Worm (Caenorhabditis elegans): ENCODE measurements around the gene fbxb-1.

Gene fbxb-1

DNA sequence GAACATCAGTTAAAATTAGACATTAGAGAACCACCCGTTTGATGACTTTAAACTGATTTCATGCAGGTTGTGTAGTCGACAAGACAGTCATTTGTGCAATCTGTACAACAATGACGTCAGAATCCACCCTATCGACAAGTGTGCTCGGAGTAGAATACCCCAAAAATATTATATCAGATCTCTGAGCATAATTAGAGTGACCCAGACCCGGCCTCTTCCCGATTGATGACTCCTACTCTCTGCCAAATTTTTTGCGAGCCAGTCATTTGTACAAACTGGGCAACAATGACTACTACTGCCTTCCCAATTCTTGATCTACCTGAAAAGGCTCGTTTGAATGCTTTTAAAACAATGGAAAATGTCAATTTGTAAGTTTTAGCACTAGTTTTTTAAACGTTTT, at the start of gene fbxb-1, which contains the start of gene fbxb-115:
fbxb-1 (plus strand) TSS at position 226 of the 400 bp plus-strand sequence.
fbxb-115 (minus strand) TSS at position 101 of the 400 bp plus-strand sequence.
- TF ChIP-seq unc-62 (GFP tag; optimal IDR thresholded peaks at IDR 0.05), result no peak

DNA sequence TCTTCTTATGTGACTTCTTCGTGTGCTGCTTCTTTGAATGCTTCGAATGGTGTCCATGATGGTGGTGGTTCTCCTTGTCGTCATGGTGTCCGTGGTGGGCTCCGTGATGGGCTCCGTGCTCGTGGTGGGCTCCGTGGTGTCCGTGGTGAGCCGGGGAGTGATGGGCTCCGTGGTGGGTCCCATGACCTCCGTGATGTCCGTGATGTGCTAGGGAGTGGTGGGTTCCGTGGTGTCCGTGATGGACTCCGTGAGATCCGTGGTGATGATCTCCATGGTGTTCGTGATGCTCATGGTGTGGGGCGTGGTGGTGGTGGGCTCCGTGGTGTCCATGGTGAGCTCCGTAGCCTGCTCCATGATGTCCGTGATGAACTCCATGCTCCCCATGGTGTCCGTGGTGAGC, 39.0 kb upstream of the fbxb-1 start:
- TF ChIP-seq unc-62 (GFP tag; optimal IDR thresholded peaks at IDR 0.05), result no peak

DNA sequence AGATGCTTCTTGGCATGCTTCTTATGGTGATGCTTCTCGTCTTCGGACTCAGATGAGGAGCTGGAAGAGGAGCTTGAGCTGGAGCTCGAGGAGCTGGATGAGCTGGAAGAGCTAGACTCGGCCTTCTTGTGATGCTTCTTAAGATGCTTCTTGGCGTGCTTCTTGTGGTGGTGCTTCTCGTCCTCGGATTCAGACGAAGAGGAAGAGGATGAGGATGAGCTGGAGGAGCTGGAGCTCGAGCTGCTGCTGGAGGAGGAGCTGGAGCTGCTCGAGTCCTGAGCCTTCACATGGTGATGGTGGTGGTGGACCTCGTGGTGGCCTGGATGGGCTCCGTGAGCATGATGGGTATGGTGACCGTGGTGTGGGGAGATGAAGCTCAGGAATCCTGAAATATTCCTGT, 37.4 kb upstream of the fbxb-1 start:
- no peak for TF ChIP-seq unc-62 (GFP tag; optimal IDR thresholded peaks at IDR 0.05)

DNA sequence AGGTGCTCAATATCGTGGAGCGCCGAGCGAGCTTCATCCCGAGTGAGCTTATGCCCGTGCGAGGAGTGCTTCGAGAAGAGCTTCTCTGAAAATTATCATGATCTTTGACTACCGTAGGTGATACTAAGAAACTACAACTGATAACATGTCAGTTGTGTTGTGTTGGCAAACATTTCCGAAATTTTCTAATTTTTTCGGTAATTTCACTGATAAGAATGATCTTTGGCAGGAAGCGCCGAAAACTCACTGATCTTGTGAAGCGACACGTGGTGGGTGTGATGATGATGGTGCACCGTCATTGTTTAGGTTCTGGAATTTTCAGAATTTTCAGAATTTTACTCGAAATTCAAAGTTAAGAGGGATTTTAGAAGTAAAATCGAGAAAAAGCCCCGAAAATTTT, 36.9 kb upstream of the fbxb-1 start, which contains the start of gene Y39B6A.1:
Y39B6A.1 (minus strand) TSS at position 309 of the 400 bp plus-strand sequence.
- no peak for TF ChIP-seq unc-62 (GFP tag; optimal IDR thresholded peaks at IDR 0.05)

DNA sequence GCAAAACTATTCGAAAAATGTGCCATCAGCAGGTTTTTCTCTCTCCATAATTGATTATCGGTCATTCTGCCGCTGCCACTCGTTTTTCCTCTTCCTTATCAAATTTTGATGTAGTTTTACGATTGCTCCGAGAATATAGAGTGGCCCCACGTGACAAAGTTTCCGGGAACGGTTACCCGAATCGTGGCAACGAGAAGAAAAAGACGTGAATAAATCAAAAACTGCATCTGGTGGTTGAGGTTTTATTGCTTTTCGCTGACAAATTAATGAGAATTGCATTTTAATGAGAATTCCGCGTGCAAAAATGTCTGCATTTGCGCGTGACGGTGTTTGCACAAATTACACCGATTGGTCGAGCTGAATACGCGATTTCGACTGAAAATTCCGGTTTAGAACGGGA, 34.7 kb upstream of the fbxb-1 start:
- TF ChIP-seq unc-62 (GFP tag; optimal IDR thresholded peaks at IDR 0.05), result no peak

DNA sequence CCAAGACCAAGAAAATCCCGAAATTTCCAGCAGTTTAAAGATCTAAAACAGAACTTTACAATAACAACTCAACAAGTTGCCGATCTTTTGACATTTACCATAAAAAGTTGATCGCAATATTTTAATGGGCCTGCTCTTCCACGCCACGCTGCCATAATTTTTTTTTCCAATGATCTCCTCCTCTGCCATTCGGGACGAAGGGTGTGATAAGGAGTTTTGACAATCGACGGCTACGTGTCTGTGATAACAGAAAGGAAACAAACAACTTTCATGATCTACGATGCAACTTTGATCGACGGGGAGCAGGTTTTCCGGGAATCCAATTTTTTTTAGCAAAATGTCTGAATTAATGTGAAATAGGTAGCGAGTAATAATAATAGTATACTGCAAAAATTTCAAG, 33.2 kb upstream of the fbxb-1 start:
- TF ChIP-seq unc-62 (GFP tag; optimal IDR thresholded peaks at IDR 0.05), result no peak

DNA sequence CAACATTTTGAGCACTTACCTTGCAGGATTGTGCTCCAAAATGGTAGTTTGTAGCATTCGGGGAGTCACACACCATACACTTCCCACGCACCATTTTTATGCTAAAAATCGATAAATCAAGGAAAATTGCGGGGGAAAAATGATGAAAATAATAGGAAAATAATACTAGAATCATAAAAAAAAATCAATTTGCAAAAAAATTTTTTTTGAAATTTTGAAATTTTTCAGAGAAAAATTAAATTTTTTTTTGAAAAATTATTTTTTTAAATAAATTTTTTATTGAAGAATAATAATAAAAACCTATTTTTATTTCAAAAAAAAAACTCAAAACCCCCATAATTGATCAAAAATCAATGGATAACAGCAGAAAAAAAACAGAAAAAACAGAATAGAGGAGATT, 28.4 kb upstream of the fbxb-1 start, which contains the start of gene nhr-79:
nhr-79 (minus strand) TSS at position 101 of the 400 bp plus-strand sequence.
- no peak for TF ChIP-seq unc-62 (GFP tag; optimal IDR thresholded peaks at IDR 0.05)

DNA sequence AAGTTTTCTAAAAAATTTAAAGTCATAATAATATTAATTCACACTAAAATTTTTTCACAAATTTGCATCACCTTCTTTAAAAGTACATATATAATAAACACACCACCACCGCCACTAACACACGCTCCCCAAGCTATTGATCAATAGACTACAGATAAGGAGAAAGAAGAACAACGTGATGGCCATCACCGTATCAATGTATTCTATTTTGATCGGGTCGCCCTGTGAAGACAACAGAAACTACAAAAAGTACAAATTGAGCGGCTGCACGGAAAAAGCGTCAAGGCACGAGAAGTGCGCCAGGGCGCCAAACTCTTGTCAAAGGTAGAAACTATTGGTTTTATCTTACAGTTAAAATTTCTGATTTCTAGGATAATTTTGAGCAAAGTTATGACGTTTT, 27.8 kb upstream of the fbxb-1 start:
- TF ChIP-seq unc-62 (GFP tag; optimal IDR thresholded peaks at IDR 0.05), result no peak

DNA sequence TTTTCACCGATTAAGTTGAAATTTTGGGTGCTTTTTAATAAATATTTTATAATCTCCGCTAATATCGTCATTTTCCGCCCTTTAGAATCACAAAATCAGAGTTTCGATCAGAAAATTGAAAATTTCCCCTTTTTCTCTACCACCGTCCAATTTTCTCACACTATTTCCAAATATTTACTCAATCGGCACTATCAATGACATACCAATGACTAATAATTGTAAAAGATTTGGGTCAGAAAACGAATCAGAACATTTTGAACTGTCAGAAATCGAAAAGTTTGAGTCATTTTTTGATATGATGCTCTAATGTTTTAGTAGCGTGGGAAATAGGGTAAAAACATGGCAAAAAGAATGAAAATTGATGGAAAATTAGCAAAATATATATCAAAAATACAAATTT, 23.1 kb upstream of the fbxb-1 start, which contains the start of gene srr-2:
srr-2 (minus strand) TSS at position 73 of the 400 bp plus-strand sequence.
- TF ChIP-seq unc-62 (GFP tag; optimal IDR thresholded peaks at IDR 0.05), result no peak

DNA sequence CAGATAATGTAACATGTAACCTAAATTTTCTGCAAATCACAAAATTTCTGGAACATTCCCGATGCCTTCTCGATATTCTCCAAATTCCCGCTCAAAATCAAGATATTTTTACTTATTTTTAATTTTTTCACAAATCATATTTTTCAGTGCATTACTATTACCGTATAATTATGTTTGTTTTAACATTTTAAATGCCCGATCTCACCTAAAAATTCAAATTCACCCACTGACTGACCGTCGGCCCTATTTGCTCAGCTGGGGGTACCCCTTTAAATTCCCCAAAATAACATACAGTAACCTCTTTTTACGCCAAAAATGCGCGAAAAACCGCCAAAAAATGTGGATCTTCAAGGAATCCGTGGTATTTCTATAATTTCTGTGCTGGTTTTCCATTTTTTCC, 22.5 kb upstream of the fbxb-1 start, which contains the start of gene oac-49:
oac-49 (plus strand) TSS at position 301 of the 400 bp plus-strand sequence.
- TF ChIP-seq unc-62 (GFP tag; optimal IDR thresholded peaks at IDR 0.05), result no peak

DNA sequence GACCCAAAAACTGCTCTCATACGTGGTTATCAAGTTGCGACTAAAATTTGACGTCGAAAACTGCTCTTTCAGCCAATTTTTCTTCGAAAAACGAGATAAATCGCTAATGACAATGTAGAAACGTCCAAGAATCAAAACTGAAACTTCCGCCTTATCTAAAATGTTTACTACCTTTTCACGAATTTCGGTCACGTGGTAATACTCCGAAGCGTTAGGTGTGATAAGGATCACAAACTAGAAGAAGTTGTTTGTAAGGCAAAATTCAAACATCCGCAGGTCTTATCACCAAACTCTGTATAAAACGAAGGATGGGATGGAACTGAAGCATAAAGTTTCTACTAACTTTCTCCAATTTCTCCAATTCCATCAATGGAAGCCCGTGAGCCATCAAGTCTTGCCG, 9.7 kb upstream of the fbxb-1 start, which contains the start of gene sqst-3:
sqst-3 (plus strand) TSS at position 370 of the 400 bp plus-strand sequence.
- no peak for TF ChIP-seq unc-62 (GFP tag; optimal IDR thresholded peaks at IDR 0.05)

DNA sequence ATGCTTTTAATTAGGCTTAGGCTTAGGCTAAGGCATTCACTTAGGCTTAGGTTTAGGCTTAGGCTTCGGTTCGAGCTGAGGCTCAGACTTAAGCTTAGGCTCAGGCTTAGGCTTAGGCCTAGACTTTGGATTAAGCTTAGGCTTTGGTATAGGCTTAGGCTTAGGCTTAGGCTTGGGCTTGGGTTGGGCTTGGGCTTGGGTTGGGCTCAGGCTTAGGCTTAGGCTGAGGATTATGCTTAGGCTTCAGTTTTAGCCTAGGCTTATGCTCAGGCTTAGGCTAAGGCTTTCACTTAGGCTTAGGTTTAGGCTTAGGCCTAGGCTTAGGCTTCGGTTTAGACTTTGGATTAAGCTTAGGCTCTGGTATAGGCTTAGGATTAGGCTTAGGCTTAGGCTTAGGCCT, 9.0 kb upstream of the fbxb-1 start:
- TF ChIP-seq unc-62 (GFP tag; optimal IDR thresholded peaks at IDR 0.05), result no peak

DNA sequence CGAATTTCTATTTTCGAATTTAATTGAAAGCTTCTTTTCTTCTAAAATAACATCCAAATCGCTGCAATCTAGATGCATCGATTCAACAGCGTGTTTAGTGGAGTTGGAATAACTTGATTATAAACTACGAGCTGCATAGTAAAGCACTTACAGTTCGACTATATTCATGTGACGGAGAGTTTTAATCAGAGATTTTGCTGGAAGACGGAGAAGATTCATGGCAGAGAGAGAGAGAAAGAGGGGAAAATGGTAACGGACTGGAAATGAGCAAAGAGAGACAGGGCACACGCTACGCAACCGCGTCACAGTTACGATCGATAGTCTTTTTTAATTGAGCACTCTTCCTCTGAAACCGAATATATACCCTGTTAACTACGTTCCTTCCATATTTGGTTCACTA, 6.7 kb upstream of the fbxb-1 start, which contains the start of gene fbxb-116:
fbxb-116 (plus strand) TSS at position 301 of the 400 bp plus-strand sequence.
- no peak for TF ChIP-seq unc-62 (GFP tag; optimal IDR thresholded peaks at IDR 0.05)

DNA sequence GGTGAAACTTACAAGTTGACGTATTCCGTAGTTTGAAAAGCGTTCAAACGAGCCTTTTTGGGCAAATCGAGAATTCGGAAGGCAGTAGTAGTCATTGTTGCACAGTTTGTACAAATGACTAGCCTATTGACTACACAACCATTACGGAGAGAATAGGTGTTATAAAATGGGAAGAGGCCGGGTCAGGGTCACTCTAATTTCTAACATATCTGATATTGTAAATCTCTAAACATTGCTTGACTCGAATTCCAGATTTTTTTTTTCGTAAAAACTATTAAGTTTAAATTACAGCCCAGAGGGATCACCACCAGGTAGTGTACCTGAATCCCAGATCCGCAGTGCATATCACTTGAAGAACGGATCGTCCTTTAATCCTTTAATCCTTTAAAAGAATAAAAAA, 3.0 kb upstream of the fbxb-1 start, which contains the start of gene fbxb-2:
fbxb-2 (minus strand) TSS at position 101 of the 400 bp plus-strand sequence.
- no peak for TF ChIP-seq unc-62 (GFP tag; optimal IDR thresholded peaks at IDR 0.05)

DNA sequence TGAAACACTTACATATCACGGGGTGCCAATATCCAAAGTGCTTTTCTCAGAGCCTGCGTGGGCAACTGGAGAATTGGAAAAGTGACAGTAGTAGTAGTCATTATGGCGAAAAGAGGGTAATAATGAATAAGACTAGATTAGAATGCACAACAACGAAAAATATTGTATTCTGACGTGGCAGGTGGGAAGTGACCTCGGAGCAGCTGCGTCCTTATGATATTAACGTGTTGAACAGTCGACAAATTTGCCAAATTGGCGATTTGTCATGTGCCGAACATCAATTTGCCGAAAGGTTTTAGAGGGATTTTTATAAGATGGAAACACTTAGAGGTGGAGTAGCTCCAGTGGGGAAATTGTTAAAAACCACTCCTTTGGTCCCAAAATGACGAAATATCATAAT, 10.8 kb downstream of the fbxb-1 start, which contains the start of gene str-81:
str-81 (minus strand) TSS at position 101 of the 400 bp plus-strand sequence.
- no peak for TF ChIP-seq unc-62 (GFP tag; optimal IDR thresholded peaks at IDR 0.05)

DNA sequence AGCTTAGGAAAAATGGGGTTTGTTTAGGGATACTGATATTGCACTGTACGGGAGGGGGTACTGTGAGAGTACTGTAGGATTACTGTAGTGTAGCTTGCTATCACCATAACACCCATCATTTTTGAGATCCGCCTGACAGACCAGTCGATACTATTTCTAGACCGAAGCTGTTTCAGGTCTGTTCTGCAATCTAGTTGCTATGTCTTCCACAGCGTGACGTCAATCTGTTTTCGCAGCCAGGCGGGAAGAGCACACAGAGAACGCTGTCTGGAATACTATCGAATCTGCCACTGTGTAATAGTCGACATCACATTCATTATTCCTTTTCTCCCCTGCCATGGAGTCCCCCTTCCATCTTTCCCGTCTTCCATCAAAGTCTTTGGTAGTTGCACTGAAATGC, 11.7 kb downstream of the fbxb-1 start, which contains the start of gene F21D9.11:
F21D9.11 (plus strand) TSS at position 301 of the 400 bp plus-strand sequence.
- no peak for TF ChIP-seq unc-62 (GFP tag; optimal IDR thresholded peaks at IDR 0.05)

DNA sequence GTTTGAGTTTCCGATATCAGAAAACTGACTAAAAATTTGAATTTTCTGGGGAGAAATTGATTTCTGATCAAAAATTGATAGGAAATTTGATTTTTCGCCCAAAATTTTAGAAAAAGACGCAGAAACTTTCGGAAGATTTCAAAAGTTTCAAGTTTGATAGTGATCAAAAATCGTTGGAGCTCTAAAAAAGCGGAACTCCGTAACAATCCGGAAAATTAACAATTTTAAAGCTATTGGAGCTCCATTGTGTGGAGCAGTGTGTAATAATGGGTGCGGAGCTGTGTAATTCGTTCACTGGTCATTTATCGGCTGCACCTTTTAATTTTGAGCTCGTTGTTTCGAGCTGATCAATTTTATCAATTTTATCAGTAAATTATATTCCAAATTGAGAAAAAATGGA, 13.4 kb downstream of the fbxb-1 start, which contains the start of gene F21D9.4:
F21D9.4 (plus strand) TSS at position 301 of the 400 bp plus-strand sequence.
- TF ChIP-seq unc-62 (GFP tag; optimal IDR thresholded peaks at IDR 0.05), result no peak
